Worm (Caenorhabditis elegans): Measurements from ENCODE around the gene taf-6.2.

DNA sequence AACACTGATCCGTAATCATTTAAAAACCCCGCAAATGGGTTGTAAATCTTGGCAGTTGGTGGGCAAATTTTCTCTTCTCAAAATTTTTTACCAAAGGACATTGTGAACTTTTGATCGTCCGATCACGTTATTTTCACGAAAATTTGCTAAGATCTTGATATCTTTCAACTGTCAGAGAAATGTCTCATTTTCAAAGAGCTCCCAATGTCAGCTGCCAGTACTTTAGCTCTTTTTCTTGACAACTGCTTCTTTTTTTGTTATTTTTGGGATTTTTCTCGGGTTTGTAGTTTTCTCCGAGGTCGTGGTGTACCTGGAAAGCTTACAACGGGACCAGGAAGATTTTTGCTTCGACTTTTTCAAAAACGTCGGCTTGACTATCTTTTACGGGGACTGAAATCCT, 38.6 kb downstream of the taf-6.2 start:
- TF ChIP-seq unc-62 (GFP tag; optimal IDR thresholded peaks at IDR 0.05) (peak; percentile 45), ham-2 (GFP tag; optimal IDR thresholded peaks at IDR 0.05) (no peak), elt-1 (tag; optimal IDR thresholded peaks at IDR 0.05; ENCODE audit: borderline replicate concordance, insufficient read depth) (no peak), pha-4 (tag; optimal IDR thresholded peaks at IDR 0.05) (no peak)
